Fruit fly (Drosophila melanogaster): ENCODE measurements around the gene CG13005.
A peak's percentile ranks its signal among the peaks of the same experiment; 100 is the strongest.

CG13005 gene

DNA sequence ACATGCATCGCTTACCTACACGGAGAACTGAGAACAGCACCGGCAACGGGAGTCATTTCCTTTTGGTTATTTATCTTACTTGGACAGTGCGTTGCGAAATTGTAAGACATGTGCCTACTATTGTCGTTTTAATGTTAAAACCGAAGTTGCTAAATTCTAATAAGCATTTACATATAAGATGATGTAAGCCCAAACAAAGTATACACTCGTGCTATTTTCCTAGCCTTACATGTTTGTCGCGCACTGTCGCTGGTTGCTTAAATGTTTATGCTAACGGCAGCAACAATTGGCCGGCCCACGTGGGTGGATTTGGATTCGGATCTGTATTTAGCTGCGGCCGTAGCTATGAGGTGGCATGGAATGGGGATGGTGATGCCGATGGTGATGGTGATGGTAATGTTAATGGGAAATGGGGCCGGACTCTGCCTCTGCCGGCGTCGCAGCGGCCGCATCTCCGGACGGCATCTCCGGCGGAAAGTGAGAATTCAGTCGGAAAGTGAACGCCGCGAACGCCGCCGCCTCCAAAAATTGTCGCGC is 7.8 kb downstream of the CG13005 start, which contains the start of gene CG4829 (continued):
- peak in 1 of 3 experiments; percentile 66 for TF ChIP-seq lola (GFP tag; optimal IDR thresholded peaks at IDR 0.05)
- peak; percentile 83 for TF ChIP-seq CG3847 (GFP tag; IDR thresholded peaks at IDR 0.05)
- TF ChIP-seq CG8290 (GFP tag; optimal IDR thresholded peaks at IDR 0.05), result peak; percentile 11
- peak in 1 of 2 experiments; percentile 97 for TF ChIP-seq CG8290 (tag; optimal IDR thresholded peaks at IDR 0.05)
- peak; percentile 17; the same call in 1 of the 2 replicates for TF ChIP-seq ham (GFP tag; IDR thresholded peaks at IDR 0.05)
- TF ChIP-seq Kr (GFP tag; optimal IDR thresholded peaks at IDR 0.05), result no peak
- TF ChIP-seq Lim3 (GFP tag; IDR thresholded peaks at IDR 0.05), result peak; percentile 60
- TF ChIP-seq CG1647 (GFP tag; optimal IDR thresholded peaks at IDR 0.05), result peak; percentile 86
- peak; percentile 75 for TF ChIP-seq CG17568 (GFP tag; optimal IDR thresholded peaks at IDR 0.05)
- TF ChIP-seq sim (GFP tag; IDR thresholded peaks at IDR 0.05), result peak; percentile 74
- peak; percentile 77 for TF ChIP-seq CG18476 (GFP tag; optimal IDR thresholded peaks at IDR 0.05)
- peak; percentile 63 for TF ChIP-seq CG16815 (GFP tag; optimal IDR thresholded peaks at IDR 0.05)
- TF ChIP-seq oc (tag; optimal IDR thresholded peaks at IDR 0.05), result peak; percentile 85
- peak; percentile 61 for TF ChIP-seq CG7928 (GFP tag; optimal IDR thresholded peaks at IDR 0.05)
- peak; percentile 92 for TF ChIP-seq sisA (GFP tag; IDR thresholded peaks at IDR 0.05)
- TF ChIP-seq grau (tag; optimal IDR thresholded peaks at IDR 0.05), result peak; percentile 87
- peak; percentile 22 for TF ChIP-seq CG2116 (GFP tag; optimal IDR thresholded peaks at IDR 0.05)
- peak; percentile 77 for TF ChIP-seq Atf-2 (GFP tag; optimal IDR thresholded peaks at IDR 0.05)
- TF ChIP-seq CG4360 (GFP tag; IDR thresholded peaks at IDR 0.05), result peak; percentile 50
- TF ChIP-seq Dek (tag; optimal IDR thresholded peaks at IDR 0.05), result peak; percentile 86
- TF ChIP-seq Fer3 (tag; optimal IDR thresholded peaks at IDR 0.05), result peak; percentile 91
- TF ChIP-seq TFAM (GFP tag; optimal IDR thresholded peaks at IDR 0.05), result no peak
- TF ChIP-seq CG7987 (GFP tag; optimal IDR thresholded peaks at IDR 0.05), result peak; percentile 72
- TF ChIP-seq yki (optimal IDR thresholded peaks at IDR 0.05), result no peak
- peak; percentile 84 for TF ChIP-seq CG32532 (GFP tag; IDR thresholded peaks at IDR 0.05)
- peak; percentile 64 for TF ChIP-seq NC2α (GFP tag; optimal IDR thresholded peaks at IDR 0.05)
- peak; percentile 75 for TF ChIP-seq tio (GFP tag; optimal IDR thresholded peaks at IDR 0.05)
- peak; percentile 85 for TF ChIP-seq E2f1 (GFP tag; IDR thresholded peaks at IDR 0.05)
- peak; percentile 59 for TF ChIP-seq Doc2 (GFP tag; IDR thresholded peaks at IDR 0.05)
- TF ChIP-seq Sin3A (optimal IDR thresholded peaks at IDR 0.05), result no peak
- peak; percentile 89 for TF ChIP-seq so (GFP tag; IDR thresholded peaks at IDR 0.05)
- TF ChIP-seq Pdp1 (GFP tag; optimal IDR thresholded peaks at IDR 0.05), result peak; percentile 83 to 87
- peak; percentile 92 for TF ChIP-seq tap (tag; optimal IDR thresholded peaks at IDR 0.05)
- TF ChIP-seq BEAF-32 (GFP tag; optimal IDR thresholded peaks at IDR 0.05), result no peak
- TF ChIP-seq twi (tag; optimal IDR thresholded peaks at IDR 0.05), result peak; percentile 72
- peak; percentile 79 for TF ChIP-seq Max (GFP tag; optimal IDR thresholded peaks at IDR 0.05)
- TF ChIP-seq HLHmδ (GFP tag; optimal IDR thresholded peaks at IDR 0.05), result no peak
- peak; percentile 62 for TF ChIP-seq Nf-YB (GFP tag; optimal IDR thresholded peaks at IDR 0.05)
- peak; percentile 72; the same call in 1 of the 2 replicates for TF ChIP-seq CG17612 (GFP tag; IDR thresholded peaks at IDR 0.05)
- TF ChIP-seq toy (GFP tag; IDR thresholded peaks at IDR 0.05), result peak; percentile 56; the same call in 1 of the 2 replicates
- TF ChIP-seq CG6654 (GFP tag; optimal IDR thresholded peaks at IDR 0.05), result peak; percentile 71
- peak; percentile 84 for TF ChIP-seq CG2199 (GFP tag; IDR thresholded peaks at IDR 0.05)
- peak; percentile 52 for TF ChIP-seq slou (GFP tag; optimal IDR thresholded peaks at IDR 0.05)
- TF ChIP-seq zf30C (GFP tag; optimal IDR thresholded peaks at IDR 0.05), result no peak
- TF ChIP-seq jing (GFP tag; optimal IDR thresholded peaks at IDR 0.05), result peak; percentile 81
- TF ChIP-seq CG14050 (GFP tag; IDR thresholded peaks at IDR 0.05), result peak; percentile 85
- peak; percentile 89 for TF ChIP-seq Blimp-1 (GFP tag; optimal IDR thresholded peaks at IDR 0.05)
- peak; percentile 79 for TF ChIP-seq CG11696 (GFP tag; IDR thresholded peaks at IDR 0.05)
- peak; percentile 94 for TF ChIP-seq vvl (GFP tag; IDR thresholded peaks at IDR 0.05)
- TF ChIP-seq sna (GFP tag; IDR thresholded peaks at IDR 0.05; ENCODE audit: partially characterized antibody), result no peak
- peak; percentile 77 for TF ChIP-seq tx (GFP tag; optimal IDR thresholded peaks at IDR 0.05)

Data from whole organism, embryonic.